Worm (Caenorhabditis elegans): ENCODE measurements around the gene F26F2.1.

ce11 chrV:20603014-20603413, 41.3 kb upstream of the F26F2.1 start, which contains the start of gene ttr-11:
- no peak for TF ChIP-seq F22D6.2 (tag; optimal IDR thresholded peaks at IDR 0.05)
- TF ChIP-seq K11D2.4 (GFP tag; IDR thresholded peaks at IDR 0.05): no peak
- TF ChIP-seq ama-1 (optimal IDR thresholded peaks at IDR 0.05): no peak
- TF ChIP-seq ama-1 (GFP tag; optimal IDR thresholded peaks at IDR 0.05): no peak
- no peak for TF ChIP-seq mes-4 (tag; optimal IDR thresholded peaks at IDR 0.05)
- TF ChIP-seq lir-1 (GFP tag; conservative IDR thresholded peaks at IDR 0.05): no peak
- no peak for TF ChIP-seq F57A8.1 (GFP tag; optimal IDR thresholded peaks at IDR 0.05)
- TF ChIP-seq lin-35 (GFP tag; optimal IDR thresholded peaks at IDR 0.05): no peak
- no peak for TF ChIP-seq ceh-91 (GFP tag; IDR thresholded peaks at IDR 0.05)
- no peak for TF ChIP-seq nhr-120 (GFP tag; IDR thresholded peaks at IDR 0.05)
- TF ChIP-seq dpff-1 (tag; optimal IDR thresholded peaks at IDR 0.05): no peak
- no peak for TF ChIP-seq ceh-79 (tag; optimal IDR thresholded peaks at IDR 0.05)
